Worm (Caenorhabditis elegans) whole organism, young adult: Measurements from ENCODE around the gene F53C11.9.

Source experiments
- B0336.3 ChIP-seq: fragments of 200-800 bp; sonication (Bioruptor generic); IDR thresholded peaks from 2 replicates; pipeline ENCODE4 v1.3.6; 2022; ENCODE audit warnings: missing genetic modification characterization, missing compliant biosample characterization
- F57C9.4 ChIP-seq: sonication (generic microtip); optimal IDR thresholded peaks from 2 replicates; lab custom pipeline; 2017; ENCODE audit warnings: mild to moderate bottlenecking, missing genetic modification characterization, missing compliant biosample characterization
- ceh-91 ChIP-seq: fragments of 200-800 bp; sonication (Bioruptor generic); IDR thresholded peaks from 2 replicates; pipeline ENCODE4 v1.3.6; 2022; ENCODE audit warnings: missing genetic modification reagents, missing genetic modification characterization, missing compliant biosample characterization

- TF ChIP-seq ceh-91 (GFP tag; lab: Robert Waterston, UW) (no peak), B0336.3 (GFP tag; lab: Robert Waterston, UW) (no peak), F57C9.4 (tag; lab: Kevin White, UChicago) (no peak)
These were observed 44.9 kb downstream of the F53C11.9 start, which contains the start of gene hpo-31 for ce11 chrV:13822752-13823151.
